Worm (Caenorhabditis elegans): Measurements from ENCODE around the gene ubc-8.

DNA sequence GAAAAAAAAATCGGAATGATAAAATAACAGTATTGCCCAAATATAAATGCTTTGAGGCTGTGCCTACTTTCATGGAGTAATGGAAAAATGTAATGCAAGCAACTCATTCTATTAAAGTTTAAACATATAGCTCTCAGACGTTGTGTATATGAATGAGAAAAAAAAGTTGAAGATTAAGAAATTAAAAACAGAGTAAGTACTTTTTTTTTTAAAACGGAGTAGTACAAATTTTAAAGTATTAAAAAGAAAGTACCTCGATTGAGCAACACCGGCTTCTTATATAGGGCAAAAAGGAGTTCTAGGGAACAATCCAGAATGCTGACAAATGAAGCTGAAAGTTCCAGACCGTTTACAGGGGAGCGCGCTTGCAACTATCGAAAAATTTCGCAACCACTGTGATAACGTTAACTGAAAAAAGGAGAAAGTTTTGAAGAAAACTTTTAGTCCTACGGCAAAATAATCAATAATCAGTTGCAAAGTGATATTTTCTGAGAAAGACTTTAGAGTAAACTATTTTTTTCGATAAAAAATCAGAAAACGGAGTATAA is 4.2 kb upstream of the ubc-8 start:
- no peak for TF ChIP-seq elt-3 (tag; optimal IDR thresholded peaks at IDR 0.05)
- TF ChIP-seq pha-4 (tag; optimal IDR thresholded peaks at IDR 0.05): no peak
- TF ChIP-seq nhr-12 (tag; optimal IDR thresholded peaks at IDR 0.05): no peak
- TF ChIP-seq blmp-1 (tag; optimal IDR thresholded peaks at IDR 0.05): no peak
- TF ChIP-seq snpc-4 (tag; optimal IDR thresholded peaks at IDR 0.05): no peak
- no peak for TF ChIP-seq mep-1 (tag; optimal IDR thresholded peaks at IDR 0.05)
- no peak for TF ChIP-seq nhr-28 (tag; optimal IDR thresholded peaks at IDR 0.05)
- TF ChIP-seq bed-3 (GFP tag; optimal IDR thresholded peaks at IDR 0.05): no peak
- TF ChIP-seq mab-5 (tag; optimal IDR thresholded peaks at IDR 0.05): no peak
- no peak for TF ChIP-seq nhr-237 (tag; optimal IDR thresholded peaks at IDR 0.05)
- no peak for TF ChIP-seq sptf-1 (tag; optimal IDR thresholded peaks at IDR 0.05)
